Worm (Caenorhabditis elegans): ENCODE results near the gene tsp-2.

The tsp-2 gene

ce11 chrIII:8217919-8218318, 19.8 kb downstream of the tsp-2 start, which contains the start of gene C30A5.16:
TSS of gene C30A5.16 (plus strand) at chrIII:8218219.
- TF ChIP-seq ceh-31 (tag; optimal IDR thresholded peaks at IDR 0.05) = peak; percentile 75
- TF ChIP-seq C08G9.2 (tag; optimal IDR thresholded peaks at IDR 0.05) = no peak
- TF ChIP-seq fax-1 (tag; optimal IDR thresholded peaks at IDR 0.05) = no peak
- TF ChIP-seq sox-2 (GFP tag; IDR thresholded peaks at IDR 0.05) = peak; percentile 24
- TF ChIP-seq nhr-232 (tag; optimal IDR thresholded peaks at IDR 0.05) = no peak
- no peak for TF ChIP-seq ceh-45 (GFP tag; IDR thresholded peaks at IDR 0.05)

DNA sequence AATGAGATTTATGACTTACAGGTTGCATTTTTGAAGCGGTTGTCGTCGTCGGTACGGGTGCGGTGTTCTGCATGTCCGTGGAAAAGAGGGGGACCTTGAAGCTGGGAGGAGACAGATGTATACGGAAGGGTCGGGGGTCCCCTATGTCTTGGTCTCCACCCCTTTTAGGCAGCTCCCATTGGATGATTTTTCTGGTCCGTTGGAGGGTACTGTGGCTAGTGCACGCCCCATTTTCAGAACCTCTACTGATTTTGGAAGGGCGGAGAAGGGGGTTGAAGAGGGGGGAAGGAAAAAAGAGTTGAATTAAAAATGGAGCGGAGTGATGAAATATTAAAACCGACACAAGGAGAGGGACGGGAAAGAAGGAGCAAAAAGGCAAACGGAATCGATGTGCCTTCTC, 21.5 kb downstream of the tsp-2 start, which contains the start of gene unc-86:
Gene unc-86 (minus strand): TSS at position 113 of the 400 bp plus-strand sequence.
- no peak for TF ChIP-seq ama-1 (optimal IDR thresholded peaks at IDR 0.05)
- TF ChIP-seq unc-86 (tag; optimal IDR thresholded peaks at IDR 0.05) = peak; percentile 25
- peak; percentile 53 for TF ChIP-seq ceh-31 (tag; optimal IDR thresholded peaks at IDR 0.05)
- peak; percentile 64 for TF ChIP-seq nfya-1 (tag; optimal IDR thresholded peaks at IDR 0.05)

DNA sequence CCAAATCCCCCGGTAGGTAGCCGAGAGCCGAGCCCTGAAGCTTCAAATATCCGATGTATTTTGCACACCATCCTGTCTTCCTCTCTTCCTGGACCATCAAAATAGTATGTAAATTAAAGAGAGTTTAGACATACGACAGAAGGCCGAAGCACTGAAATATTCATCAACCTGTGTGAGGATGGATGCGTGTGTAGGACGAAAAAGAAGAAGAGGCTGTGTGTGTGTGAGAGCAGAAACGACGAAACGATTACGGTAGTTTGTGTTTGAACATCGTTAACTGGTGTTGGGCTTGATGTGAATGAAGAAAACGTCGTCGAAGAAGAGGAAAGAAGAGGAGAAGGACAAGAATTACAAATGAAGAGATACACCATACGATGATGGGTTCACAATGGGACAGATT, 26.2 kb downstream of the tsp-2 start:
- TF ChIP-seq zip-5 (tag; optimal IDR thresholded peaks at IDR 0.05) = no peak
- TF ChIP-seq ceh-6 (GFP tag; optimal IDR thresholded peaks at IDR 0.05) = no peak
- peak; percentile 42 for TF ChIP-seq ceh-31 (tag; optimal IDR thresholded peaks at IDR 0.05)

DNA sequence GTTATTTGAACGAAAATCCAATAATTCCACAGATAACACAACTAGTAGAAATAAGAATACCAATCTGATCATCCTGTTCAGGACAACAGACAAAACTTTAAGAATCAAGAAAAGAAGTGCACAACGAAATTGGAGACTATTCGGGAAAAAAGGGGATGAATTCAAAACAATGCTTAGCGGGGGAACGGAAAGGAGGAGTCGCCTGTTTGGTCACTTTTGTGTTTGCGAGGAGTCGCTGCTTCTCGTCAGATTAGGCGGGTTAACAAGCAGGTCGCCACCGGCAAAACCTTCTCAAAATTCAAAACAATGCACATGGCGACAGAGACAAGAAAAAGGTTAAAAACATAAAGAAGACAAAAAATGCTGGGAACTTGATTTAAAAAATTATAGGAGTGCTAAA, 28.0 kb downstream of the tsp-2 start, which contains the start of gene C30A5.10:
Gene C30A5.10 (minus strand): TSS at position 101 of the 400 bp plus-strand sequence.
- no peak for TF ChIP-seq ceh-34 (tag; optimal IDR thresholded peaks at IDR 0.05)
- TF ChIP-seq pax-1 (tag; optimal IDR thresholded peaks at IDR 0.05) = no peak
- TF ChIP-seq che-1 (tag; optimal IDR thresholded peaks at IDR 0.05) = no peak
- no peak for TF ChIP-seq unc-86 (tag; optimal IDR thresholded peaks at IDR 0.05)
- no peak for TF ChIP-seq madf-2 (tag; optimal IDR thresholded peaks at IDR 0.05)
- no peak for TF ChIP-seq ceh-22 (tag; optimal IDR thresholded peaks at IDR 0.05)
- no peak for TF ChIP-seq C38D4.7 (GFP tag; optimal IDR thresholded peaks at IDR 0.05)
- no peak for TF ChIP-seq nfya-1 (tag; optimal IDR thresholded peaks at IDR 0.05)
- TF ChIP-seq ceh-24 (tag; optimal IDR thresholded peaks at IDR 0.05) = no peak
- TF ChIP-seq C08G9.2 (tag; optimal IDR thresholded peaks at IDR 0.05) = no peak
- no peak for TF ChIP-seq odd-2 (tag; optimal IDR thresholded peaks at IDR 0.05)
- TF ChIP-seq ets-4 (tag; optimal IDR thresholded peaks at IDR 0.05) = no peak
- TF ChIP-seq unc-55 (GFP tag; optimal IDR thresholded peaks at IDR 0.05) = no peak
- TF ChIP-seq ceh-31 (tag; optimal IDR thresholded peaks at IDR 0.05) = no peak
- TF ChIP-seq ceh-2 (tag; optimal IDR thresholded peaks at IDR 0.05) = no peak
- no peak for TF ChIP-seq elt-2 (tag; optimal IDR thresholded peaks at IDR 0.05)

- TF ChIP-seq ceh-2 (tag; optimal IDR thresholded peaks at IDR 0.05) (no peak), zip-5 (tag; optimal IDR thresholded peaks at IDR 0.05) (no peak), fkh-10 (GFP tag; optimal IDR thresholded peaks at IDR 0.05) (no peak), ceh-18 (tag; optimal IDR thresholded peaks at IDR 0.05) (no peak), pros-1 (tag; optimal IDR thresholded peaks at IDR 0.05) (no peak), madf-2 (tag; optimal IDR thresholded peaks at IDR 0.05) (no peak), ztf-16 (tag; optimal IDR thresholded peaks at IDR 0.05) (no peak), gmeb-2 (tag; optimal IDR thresholded peaks at IDR 0.05) (no peak), C08G9.2 (tag; optimal IDR thresholded peaks at IDR 0.05) (no peak), lim-6 (tag; optimal IDR thresholded peaks at IDR 0.05) (no peak), elt-2 (tag; optimal IDR thresholded peaks at IDR 0.05) (no peak), ceh-14 (tag; optimal IDR thresholded peaks at IDR 0.05) (no peak)
Observed at ce11 chrIII:8202754-8203153, 35.0 kb downstream of the tsp-2 start, which contains the start of gene snb-5. TSS of gene snb-5 (plus strand) at chrIII:8203054.

ce11 chrIII:8201760-8202159, 36.0 kb downstream of the tsp-2 start:
- TF ChIP-seq hlh-30 (tag; optimal IDR thresholded peaks at IDR 0.05; ENCODE audit: insufficient read depth) (peak; percentile 60), nfya-1 (tag; optimal IDR thresholded peaks at IDR 0.05) (peak; percentile 51), pat-9 (tag; optimal IDR thresholded peaks at IDR 0.05) (no peak), ceh-19 (GFP tag; optimal IDR thresholded peaks at IDR 0.05) (peak; percentile 33), ztf-16 (tag; optimal IDR thresholded peaks at IDR 0.05) (no peak), elt-4 (tag; optimal IDR thresholded peaks at IDR 0.05) (no peak), ceh-31 (tag; optimal IDR thresholded peaks at IDR 0.05) (peak; percentile 78), hlh-6 (tag; optimal IDR thresholded peaks at IDR 0.05) (no peak), ceh-14 (tag; optimal IDR thresholded peaks at IDR 0.05) (peak; percentile 33), unc-55 (GFP tag; optimal IDR thresholded peaks at IDR 0.05) (peak; percentile 51), unc-42 (tag; optimal IDR thresholded peaks at IDR 0.05) (peak; percentile 83), ceh-34 (tag; optimal IDR thresholded peaks at IDR 0.05) (peak; percentile 63), sdc-2 (tag; optimal IDR thresholded peaks at IDR 0.05) (peak; percentile 42), ceh-48 (tag; optimal IDR thresholded peaks at IDR 0.05) (peak; percentile 78), zip-5 (tag; optimal IDR thresholded peaks at IDR 0.05) (no peak), ceh-18 (tag; optimal IDR thresholded peaks at IDR 0.05) (peak; percentile 68), rnt-1 (tag; optimal IDR thresholded peaks at IDR 0.05) (peak; percentile 18)

All from whole organism, late embryonic.